Fruit fly (Drosophila melanogaster) whole organism, embryonic: ENCODE data around the gene CG17029.

Source experiments
- Aef1 ChIP-seq: fragments of 200-800 bp; sonication (Bioruptor generic); IDR thresholded peaks from 3 replicates; pipeline ENCODE4 v1.3.6; 2022; ENCODE audit warnings: missing biosample characterization, missing genetic modification characterization
- Atf6 ChIP-seq: fragments of 200-800 bp; sonication (Bioruptor generic); IDR thresholded peaks from 2 replicates; pipeline ENCODE4 v1.3.6; 2022; ENCODE audit warnings: missing biosample characterization, missing genetic modification characterization
- BtbVII ChIP-seq: fragments of 200-800 bp; sonication (Bioruptor generic); optimal IDR thresholded peaks from 3 replicates; lab custom pipeline; 2017; ENCODE audit warnings: missing biosample characterization, mild to moderate bottlenecking, missing genetic modification characterization
- CG10366 ChIP-seq: fragments of 200-800 bp; sonication (Bioruptor generic); IDR thresholded peaks from 2 replicates; pipeline ENCODE4 v1.3.6; 2022; ENCODE audit warnings: missing biosample characterization, missing genetic modification characterization
- CG10979 ChIP-seq: fragments of 200-800 bp; sonication (Bioruptor generic); optimal IDR thresholded peaks from 2 replicates; lab custom pipeline; 2018; ENCODE audit warnings: missing biosample characterization, mild to moderate bottlenecking, missing genetic modification characterization, moderate library complexity
- CG11696 ChIP-seq: fragments of 200-800 bp; sonication (Bioruptor generic); IDR thresholded peaks from 2 replicates; pipeline ENCODE4 v1.3.6; 2022; ENCODE audit warnings: missing biosample characterization, missing genetic modification characterization
- CG13775 ChIP-seq: fragments of 200-800 bp; sonication (Bioruptor generic); optimal IDR thresholded peaks from 3 replicates; lab custom pipeline; 2017; ENCODE audit warnings: missing biosample characterization, mild to moderate bottlenecking, missing genetic modification characterization
- CG14014 ChIP-seq: fragments of 200-800 bp; sonication (Bioruptor generic); IDR thresholded peaks from 2 replicates; pipeline ENCODE4 v1.3.6; 2022; ENCODE audit warnings: missing biosample characterization, missing genetic modification characterization
- CG14667 ChIP-seq: fragments of 200-800 bp; sonication (Bioruptor generic); IDR thresholded peaks from 2 replicates; pipeline ENCODE4 v1.3.6; 2022; ENCODE audit warnings: missing biosample characterization, missing genetic modification characterization
- CG14710 ChIP-seq: fragments of 200-800 bp; sonication (Bioruptor generic); optimal IDR thresholded peaks from 3 replicates; lab custom pipeline; 2019; ENCODE audit warnings: missing biosample characterization, mild to moderate bottlenecking, missing genetic modification characterization, moderate library complexity
- CG1603 ChIP-seq: fragments of 200-800 bp; sonication (Bioruptor generic); optimal IDR thresholded peaks from 2 replicates; lab custom pipeline; 2019; ENCODE audit warnings: missing biosample characterization, mild to moderate bottlenecking, missing genetic modification characterization, moderate library complexity
- CG16863 ChIP-seq: fragments of 200-800 bp; sonication (Bioruptor generic); optimal IDR thresholded peaks from 3 replicates; lab custom pipeline; 2016; ENCODE audit warnings: missing biosample characterization, missing genetic modification characterization
- CG18619 ChIP-seq: fragments of 200-800 bp; sonication (Bioruptor generic); optimal IDR thresholded peaks from 3 replicates; lab custom pipeline; 2017; ENCODE audit warnings: missing biosample characterization, mild to moderate bottlenecking, missing genetic modification characterization
- CG2202 ChIP-seq: fragments of 200-800 bp; sonication (Bioruptor generic); optimal IDR thresholded peaks from 2 replicates; lab custom pipeline; 2018; ENCODE audit warnings: missing biosample characterization, mild to moderate bottlenecking, missing genetic modification characterization
- CG30403 ChIP-seq: fragments of 200-800 bp; sonication (Bioruptor generic); optimal IDR thresholded peaks from 3 replicates; lab custom pipeline; 2016; ENCODE audit warnings: missing biosample characterization, missing genetic modification characterization
- CG32767 ChIP-seq: fragments of 200-800 bp; sonication (Bioruptor generic); IDR thresholded peaks from 2 replicates; pipeline ENCODE4 v1.3.6; 2022; ENCODE audit warnings: missing biosample characterization, missing genetic modification characterization
- CG34376 ChIP-seq: fragments of 200-800 bp; sonication (Bioruptor generic); optimal IDR thresholded peaks from 2 replicates; lab custom pipeline; 2018; ENCODE audit warnings: missing biosample characterization, mild to moderate bottlenecking, missing genetic modification characterization
- CG3995 ChIP-seq: fragments of 200-800 bp; sonication (Bioruptor generic); optimal IDR thresholded peaks from 3 replicates; lab custom pipeline; 2016; ENCODE audit warnings: missing biosample characterization, missing genetic modification characterization
- CG6791 ChIP-seq: fragments of 200-800 bp; sonication (Bioruptor generic); IDR thresholded peaks from 3 replicates; pipeline ENCODE4 v1.3.6; 2022; ENCODE audit warnings: missing biosample characterization, missing genetic modification characterization; ENCODE audit not compliant: partially characterized antibody
- CG7987 ChIP-seq: fragments of 200-800 bp; sonication (Bioruptor generic); optimal IDR thresholded peaks from 2 replicates; lab custom pipeline; 2018; ENCODE audit warnings: missing biosample characterization, mild to moderate bottlenecking, missing genetic modification characterization, moderate library complexity
- CG9609 ChIP-seq: fragments of 200-800 bp; sonication (Bioruptor generic); optimal IDR thresholded peaks from 3 replicates; lab custom pipeline; 2016; ENCODE audit warnings: missing biosample characterization, missing genetic modification characterization
- HLH4C ChIP-seq: fragments of 200-800 bp; sonication (Bioruptor generic); IDR thresholded peaks from 3 replicates; pipeline ENCODE4 v1.3.6; 2022; ENCODE audit warnings: missing biosample characterization, missing genetic modification characterization; ENCODE audit not compliant: partially characterized antibody
- Hey ChIP-seq: fragments of 200-800 bp; sonication (Bioruptor generic); optimal IDR thresholded peaks from 3 replicates; lab custom pipeline; 2018; ENCODE audit warnings: missing biosample characterization, mild to moderate bottlenecking, missing genetic modification characterization
- HmgZ ChIP-seq: fragments of 200-800 bp; sonication (Bioruptor generic); optimal IDR thresholded peaks from 2 replicates; lab custom pipeline; 2018; ENCODE audit warnings: missing biosample characterization, mild to moderate bottlenecking, missing genetic modification characterization
- Mad ChIP-seq: fragments of 200-800 bp; sonication (Bioruptor generic); optimal IDR thresholded peaks from 2 replicates; lab custom pipeline; 2016; ENCODE audit warnings: missing biosample characterization, missing genetic modification characterization
- Nf-YA ChIP-seq: fragments of 200-800 bp; sonication (Bioruptor generic); IDR thresholded peaks from 2 replicates; pipeline ENCODE4 v1.3.6; 2022; ENCODE audit warnings: missing biosample characterization, missing genetic modification characterization
- Nf-YB ChIP-seq: fragments of 200-800 bp; sonication (Bioruptor generic); optimal IDR thresholded peaks from 3 replicates; lab custom pipeline; 2019; ENCODE audit warnings: missing biosample characterization, mild to moderate bottlenecking, missing genetic modification characterization, moderate library complexity
- PHDP ChIP-seq: fragments of 200-800 bp; sonication (Bioruptor generic); optimal IDR thresholded peaks from 3 replicates; lab custom pipeline; 2018; ENCODE audit warnings: missing biosample characterization, mild to moderate bottlenecking, missing genetic modification characterization, moderate library complexity
- Ptx1 ChIP-seq: fragments of 200-800 bp; sonication (Bioruptor generic); IDR thresholded peaks from 2 replicates; pipeline ENCODE4 v1.3.6; 2022; ENCODE audit warnings: missing biosample characterization, missing genetic modification characterization
- Side ChIP-seq: fragments of 200-800 bp; sonication (Bioruptor generic); optimal IDR thresholded peaks from 2 replicates; lab custom pipeline; 2016; ENCODE audit warnings: missing biosample characterization, missing genetic modification characterization
- bcd ChIP-seq: fragments of 200-800 bp; sonication (Bioruptor generic); optimal IDR thresholded peaks from 2 replicates; lab custom pipeline; 2017; ENCODE audit warnings: missing biosample characterization, mild to moderate bottlenecking, missing genetic modification characterization
- fd96Cb ChIP-seq: fragments of 200-800 bp; sonication (Bioruptor generic); optimal IDR thresholded peaks from 2 replicates; lab custom pipeline; 2018; ENCODE audit warnings: missing biosample characterization, mild to moderate bottlenecking, missing genetic modification characterization, moderate library complexity
- insv ChIP-seq, 2 experiments: fragments of 200-800 bp; sonication (Bioruptor generic); optimal IDR thresholded peaks; 3 replicates each; lab custom pipeline; 2016 to 2018; ENCODE audit warnings: missing biosample characterization in 2 of 2, missing genetic modification characterization in 2 of 2
- jing ChIP-seq: fragments of 200-800 bp; sonication (Bioruptor generic); optimal IDR thresholded peaks from 2 replicates; lab custom pipeline; 2018; ENCODE audit warnings: missing biosample characterization, mild to moderate bottlenecking, missing genetic modification characterization
- kah ChIP-seq: fragments of 200-800 bp; sonication (Bioruptor generic); optimal IDR thresholded peaks from 2 replicates; lab custom pipeline; 2018; ENCODE audit warnings: missing biosample characterization, mild to moderate bottlenecking, missing genetic modification characterization
- lab ChIP-seq: fragments of 200-800 bp; sonication (Bioruptor generic); optimal IDR thresholded peaks from 3 replicates; lab custom pipeline; 2017; ENCODE audit warnings: missing biosample characterization, missing genetic modification characterization, mild to moderate bottlenecking, moderate library complexity, missing genetic modification reagents
- lilli ChIP-seq: fragments of 200-800 bp; sonication (Bioruptor generic); optimal IDR thresholded peaks from 3 replicates; lab custom pipeline; 2016; ENCODE audit warnings: missing biosample characterization, missing genetic modification characterization
- pb ChIP-seq: fragments of 200-800 bp; sonication (Bioruptor generic); optimal IDR thresholded peaks from 3 replicates; lab custom pipeline; 2016; ENCODE audit warnings: missing biosample characterization, missing genetic modification characterization
- sd ChIP-seq: fragments of 200-800 bp; sonication (Bioruptor generic); optimal IDR thresholded peaks from 3 replicates; lab custom pipeline; 2018; ENCODE audit warnings: missing biosample characterization, mild to moderate bottlenecking, missing genetic modification characterization, moderate library complexity
- shn ChIP-seq: fragments of 200-800 bp; sonication (Bioruptor generic); optimal IDR thresholded peaks from 3 replicates; lab custom pipeline; 2016; ENCODE audit warnings: missing biosample characterization, missing genetic modification characterization
- tgo ChIP-seq: fragments of 200-800 bp; sonication (Bioruptor generic); IDR thresholded peaks from 3 replicates; pipeline ENCODE4 v1.3.6; 2022; ENCODE audit warnings: missing biosample characterization, missing genetic modification characterization
- unpg ChIP-seq: fragments of 200-800 bp; sonication (Bioruptor generic); optimal IDR thresholded peaks from 3 replicates; lab custom pipeline; 2018; ENCODE audit warnings: missing biosample characterization, mild to moderate bottlenecking, missing genetic modification characterization, moderate library complexity
- wek ChIP-seq: fragments of 200-800 bp; sonication (Bioruptor generic); optimal IDR thresholded peaks from 3 replicates; lab custom pipeline; 2018; ENCODE audit warnings: missing biosample characterization, mild to moderate bottlenecking, missing genetic modification characterization, moderate library complexity

Gene CG17029

dm6 chr3L:16026065-16026789 is 49.6 kb downstream of the CG17029 start (continued):
- TF ChIP-seq Aef1 (GFP tag; lab: Robert Waterston, UW): peak; percentile 68
- TF ChIP-seq CG14667 (GFP tag; lab: Robert Waterston, UW): no peak
- peak; percentile 54 for TF ChIP-seq CG18619 (GFP tag; lab: Kevin White, UChicago)
- TF ChIP-seq jing (GFP tag; lab: Kevin White, UChicago): no peak
- peak; percentile 68 for TF ChIP-seq CG16863 (GFP tag; lab: Kevin White, UChicago)
- peak; percentile 75 for TF ChIP-seq wek (GFP tag; lab: Kevin White, UChicago)
- peak; percentile 87 for TF ChIP-seq CG2202 (tag; lab: Kevin White, UChicago)
- TF ChIP-seq pb (GFP tag; lab: Kevin White, UChicago): peak; percentile 22
- peak; percentile 78 for TF ChIP-seq lab (GFP tag; lab: Kevin White, UChicago)
- TF ChIP-seq CG1603: peak; percentile 77
- TF ChIP-seq Ptx1 (GFP tag; lab: Robert Waterston, UW): 0 out of 2 replicates have a peak, but pooled peaks have one; percentile 31
- peak; percentile 41 for TF ChIP-seq sd
- peak; percentile 43 for TF ChIP-seq Nf-YB
- TF ChIP-seq CG9609: peak; percentile 44
- TF ChIP-seq fd96Cb: peak; percentile 4
- peak; percentile 47; the same call in 1 of the 2 replicates for TF ChIP-seq CG32767 (GFP tag; lab: Robert Waterston, UW)
- TF ChIP-seq shn (GFP tag; lab: Kevin White, UChicago): peak; percentile 56
- TF ChIP-seq BtbVII (GFP tag; lab: Kevin White, UChicago): peak; percentile 65
- TF ChIP-seq tgo: peak; percentile 41; the same call in 1 of the 3 replicates
- TF ChIP-seq Nf-YA (GFP tag; lab: Robert Waterston, UW): peak; percentile 23; the same call in 1 of the 2 replicates
- TF ChIP-seq insv (GFP tag; optimal IDR thresholded peaks at IDR 0.05; lab: Kevin White, UChicago): no peak
- peak; percentile 66 for TF ChIP-seq CG7987 (GFP tag; lab: Kevin White, UChicago)
- TF ChIP-seq CG30403 (GFP tag; lab: Kevin White, UChicago): peak; percentile 20
- TF ChIP-seq kah: peak; percentile 76
- peak; percentile 5 for TF ChIP-seq CG10979
- peak; percentile 77 for TF ChIP-seq HmgZ (tag; lab: Kevin White, UChicago)
- TF ChIP-seq Hey (tag; lab: Kevin White, UChicago): peak; percentile 80
- peak; percentile 51 for TF ChIP-seq PHDP (tag; lab: Kevin White, UChicago)
- TF ChIP-seq bcd (GFP tag; lab: Kevin White, UChicago): peak; percentile 57
- peak; percentile 44; the same call in 1 of the 2 replicates for TF ChIP-seq CG14014 (GFP tag; lab: Robert Waterston, UW)
- peak; percentile 45 for TF ChIP-seq unpg (GFP tag; lab: Kevin White, UChicago)
- no peak for TF ChIP-seq lilli (GFP tag; lab: Kevin White, UChicago)
- peak; percentile 64 for TF ChIP-seq CG34376
- TF ChIP-seq HLH4C (GFP tag; lab: Robert Waterston, UW): no peak
- TF ChIP-seq CG3995 (GFP tag; lab: Kevin White, UChicago): no peak
- peak; percentile 78 for TF ChIP-seq Atf6 (GFP tag; lab: Robert Waterston, UW)
- peak; percentile 59 for TF ChIP-seq CG14710 (tag; lab: Kevin White, UChicago)
- no peak; the same call in 1 of the 2 replicates for TF ChIP-seq CG10366 (GFP tag; lab: Robert Waterston, UW)
- no peak for TF ChIP-seq CG11696 (GFP tag; lab: Robert Waterston, UW)
- peak; percentile 0 for TF ChIP-seq Mad (GFP tag; lab: Kevin White, UChicago)
- peak; percentile 68 for TF ChIP-seq Side (GFP tag; lab: Kevin White, UChicago)
- no peak for TF ChIP-seq CG6791
- peak; percentile 34 for TF ChIP-seq CG13775 (GFP tag; lab: Kevin White, UChicago)
- TF ChIP-seq, all 482 proteins: peak for 312
